Worm (Caenorhabditis elegans) whole organism, L4 larva: ENCODE measurements around the gene arv-1.

ENCODE experiments used
- F37D6.2 ChIP-seq: sonication (generic microtip); optimal IDR thresholded peaks from 2 replicates; lab custom pipeline; 2016; ENCODE audit warnings: mild to moderate bottlenecking, missing genetic modification characterization, missing compliant biosample characterization
- T20F7.1 ChIP-seq: fragments of 200-800 bp; sonication (Bioruptor generic); optimal IDR thresholded peaks from 2 replicates; lab custom pipeline; 2018; ENCODE audit warnings: mild to moderate bottlenecking, missing genetic modification characterization, missing compliant biosample characterization
- Y105C5A.15 ChIP-seq: fragments of 200-800 bp; sonication (Bioruptor generic); IDR thresholded peaks from 2 replicates; pipeline ENCODE4 v1.3.6; 2022; ENCODE audit warnings: missing genetic modification characterization, missing compliant biosample characterization
- Y48G9A.11 ChIP-seq: fragments of 200-800 bp; sonication (Bioruptor generic); IDR thresholded peaks from 2 replicates; pipeline ENCODE4 v1.3.6; 2022; ENCODE audit warnings: missing genetic modification reagents, missing genetic modification characterization, missing compliant biosample characterization
- ZK337.2 ChIP-seq: fragments of 200-800 bp; sonication (Bioruptor generic); IDR thresholded peaks from 2 replicates; pipeline ENCODE4 v1.3.6; 2022; ENCODE audit warnings: missing genetic modification reagents, missing genetic modification characterization, missing compliant biosample characterization
- ZK546.5 ChIP-seq, 2 experiments: sonication (generic microtip); optimal IDR thresholded peaks; 2 replicates each; lab custom pipeline; 2017; ENCODE audit warnings: missing biosample characterization in 2 of 2, missing genetic modification characterization in 2 of 2
- aly-2 ChIP-seq: sonication (generic microtip); optimal IDR thresholded peaks from 2 replicates; lab custom pipeline; 2018; ENCODE audit warnings: missing biosample characterization, missing genetic modification characterization
- ama-1 ChIP-seq: fragments of 150-350 bp; optimal IDR thresholded peaks from 2 replicates; lab custom pipeline; 2014; ENCODE audit warnings: inconsistent platforms, mixed read lengths
- ceh-28 ChIP-seq: fragments of 150-350 bp; optimal IDR thresholded peaks from 2 replicates; lab custom pipeline; 2014; ENCODE audit warnings: missing biosample characterization, missing genetic modification reagents, missing genetic modification characterization
- ceh-44 ChIP-seq: fragments of 200-800 bp; sonication (Bioruptor generic); IDR thresholded peaks from 2 replicates; pipeline ENCODE4 v1.3.6; 2022; ENCODE audit warnings: missing genetic modification reagents, missing genetic modification characterization, missing compliant biosample characterization
- ceh-62 ChIP-seq: sonication (generic microtip); optimal IDR thresholded peaks from 2 replicates; lab custom pipeline; 2017; ENCODE audit warnings: missing biosample characterization, missing genetic modification characterization
- daf-16 ChIP-seq, 3 experiments: sonication (generic microtip); optimal IDR thresholded peaks; 2 replicates each; lab custom pipeline; 2016 to 2017; ENCODE audit warnings: missing genetic modification characterization in 3 of 3, missing genetic modification reagents in 3 of 3, mild to moderate bottlenecking in 2 of 3, missing compliant biosample characterization in 2 of 3, missing biosample characterization in 1 of 3, moderate library complexity in 1 of 3
- daf-19 ChIP-seq: fragments of 200-800 bp; sonication (Bioruptor generic); conservative IDR thresholded peaks from 2 replicates; pipeline ENCODE4 v1.3.6; 2022; ENCODE audit warnings: missing genetic modification characterization, missing compliant biosample characterization
- dmd-6 ChIP-seq: fragments of 200-800 bp; sonication (Bioruptor generic); IDR thresholded peaks from 2 replicates; pipeline ENCODE4 v1.3.6; 2022; ENCODE audit warnings: missing genetic modification reagents, missing genetic modification characterization, missing compliant biosample characterization
- gei-8 ChIP-seq: fragments of 200-800 bp; sonication (Bioruptor generic); optimal IDR thresholded peaks from 2 replicates; lab custom pipeline; 2018; ENCODE audit warnings: mild to moderate bottlenecking, missing genetic modification characterization, missing compliant biosample characterization
- hlh-11 ChIP-seq: fragments of 200-800 bp; sonication (Bioruptor generic); optimal IDR thresholded peaks from 2 replicates; lab custom pipeline; 2018; ENCODE audit warnings: mild to moderate bottlenecking, missing genetic modification characterization, missing compliant biosample characterization
- hlh-30 ChIP-seq: sonication (generic microtip); optimal IDR thresholded peaks from 2 replicates; lab custom pipeline; 2017; ENCODE audit warnings: antibody characterized with exemption, mild to moderate bottlenecking, missing genetic modification characterization, missing compliant biosample characterization; ENCODE audit not compliant: insufficient read depth
- hmg-1.1 ChIP-seq: fragments of 200-800 bp; sonication (Bioruptor generic); IDR thresholded peaks from 2 replicates; pipeline ENCODE4 v1.3.6; 2022; ENCODE audit warnings: missing genetic modification reagents, missing genetic modification characterization, missing compliant biosample characterization
- lin-15B ChIP-seq: fragments of 150-350 bp; sonication (generic microtip); optimal IDR thresholded peaks from 3 replicates; lab custom pipeline; 2014; ENCODE audit warnings: missing biosample characterization, missing genetic modification characterization
- lin-38 ChIP-seq: fragments of 200-800 bp; sonication (Bioruptor generic); IDR thresholded peaks from 2 replicates; pipeline ENCODE4 v1.3.6; 2022; ENCODE audit warnings: missing genetic modification reagents, missing genetic modification characterization, missing compliant biosample characterization
- lir-3 ChIP-seq: sonication (generic microtip); optimal IDR thresholded peaks from 2 replicates; lab custom pipeline; 2016; ENCODE audit warnings: mild to moderate bottlenecking, missing genetic modification characterization, missing compliant biosample characterization
- mdt-29 ChIP-seq: fragments of 200-800 bp; sonication (Bioruptor generic); IDR thresholded peaks from 2 replicates; pipeline ENCODE4 v1.3.6; 2022; ENCODE audit warnings: missing genetic modification reagents, missing genetic modification characterization, missing compliant biosample characterization
- mep-1 ChIP-seq: fragments of 150-350 bp; sonication (generic microtip); optimal IDR thresholded peaks from 3 replicates; lab custom pipeline; 2014; ENCODE audit warnings: missing biosample characterization, missing genetic modification characterization
- mes-2 ChIP-seq: sonication (generic microtip); optimal IDR thresholded peaks from 2 replicates; lab custom pipeline; 2016; ENCODE audit warnings: missing genotype, mild to moderate bottlenecking, missing genetic modification characterization, missing compliant biosample characterization; ENCODE audit not compliant: poor library complexity, severe bottlenecking
- mxl-3 ChIP-seq: fragments of 200-800 bp; sonication (Bioruptor generic); optimal IDR thresholded peaks from 2 replicates; lab custom pipeline; 2018; ENCODE audit warnings: mild to moderate bottlenecking, missing genetic modification characterization, missing compliant biosample characterization
- nhr-28 ChIP-seq: fragments of 150-350 bp; optimal IDR thresholded peaks from 2 replicates; lab custom pipeline; 2014; ENCODE audit warnings: missing biosample characterization, missing genetic modification characterization
- pha-4 ChIP-seq, 2 experiments: fragments of 150-350 bp in 1 of 2; fragments of 200-800 bp in 1 of 2; sonication (Bioruptor generic) in 1 of 2; IDR thresholded peaks in 1 of 2; optimal IDR thresholded peaks in 1 of 2; 2 replicates each; pipeline versions ENCODE4 v1.3.6 to Lab custom; 2014 to 2022; ENCODE audit warnings: missing genetic modification characterization in 2 of 2, missing genetic modification reagents in 2 of 2, missing biosample characterization in 1 of 2, missing compliant biosample characterization in 1 of 2
- php-3 ChIP-seq: fragments of 200-800 bp; sonication (Bioruptor generic); IDR thresholded peaks from 2 replicates; pipeline ENCODE4 v1.3.6; 2022; ENCODE audit warnings: missing genetic modification reagents, missing genetic modification characterization, missing compliant biosample characterization
- pqm-1 ChIP-seq: sonication (generic microtip); optimal IDR thresholded peaks from 2 replicates; lab custom pipeline; 2017; ENCODE audit warnings: missing biosample characterization, missing genetic modification characterization
- snpc-4 ChIP-seq: fragments of 150-350 bp; optimal IDR thresholded peaks from 2 replicates; lab custom pipeline; 2014; ENCODE audit warnings: missing biosample characterization, missing genetic modification characterization
- spr-3 ChIP-seq: fragments of 200-800 bp; sonication (Bioruptor generic); optimal IDR thresholded peaks from 2 replicates; lab custom pipeline; 2018; ENCODE audit warnings: mild to moderate bottlenecking, missing genetic modification characterization, missing compliant biosample characterization
- unc-39 ChIP-seq: sonication (generic microtip); optimal IDR thresholded peaks from 2 replicates; lab custom pipeline; 2017; ENCODE audit warnings: missing biosample characterization, missing genetic modification characterization
- zag-1 ChIP-seq: fragments of 150-350 bp; optimal IDR thresholded peaks from 2 replicates; lab custom pipeline; 2014; ENCODE audit warnings: missing biosample characterization, missing genetic modification characterization
- zfp-3 ChIP-seq: fragments of 200-800 bp; sonication (Bioruptor generic); conservative IDR thresholded peaks from 2 replicates; pipeline ENCODE4 v1.3.6; 2022; ENCODE audit warnings: missing genetic modification reagents, missing genetic modification characterization, missing compliant biosample characterization
- zip-11 ChIP-seq: fragments of 200-800 bp; sonication (Bioruptor generic); IDR thresholded peaks from 2 replicates; pipeline ENCODE4 v1.3.6; 2022; ENCODE audit warnings: missing genetic modification characterization, missing compliant biosample characterization

The arv-1 gene

DNA sequence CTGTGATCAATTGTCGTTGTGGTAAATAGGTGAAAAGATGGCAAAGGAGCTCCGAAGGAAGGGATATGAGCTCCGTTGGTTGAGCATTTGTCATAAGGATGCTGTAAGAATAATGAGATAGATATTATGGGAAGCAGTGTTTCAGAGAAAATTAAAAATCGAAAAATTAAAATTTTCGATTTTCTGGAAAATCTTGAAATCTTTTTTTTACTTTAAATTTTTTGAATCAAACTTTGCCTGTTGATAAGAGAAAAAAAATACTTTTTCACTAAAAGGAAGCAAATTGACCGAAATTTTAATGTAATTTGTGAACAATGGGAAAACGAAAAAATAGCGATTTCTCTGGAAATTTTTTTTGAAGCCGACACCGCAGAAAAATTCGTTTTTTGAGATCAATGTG is 39.0 kb upstream of the arv-1 start, which contains the start of gene mec-15:
mec-15 (minus strand) TSS at position 101 of the 400 bp plus-strand sequence.
- TF ChIP-seq lin-15B (no peak), pha-4 (GFP tag; IDR thresholded peaks at IDR 0.05; lab: Robert Waterston, UW) (no peak), pha-4 (tag; optimal IDR thresholded peaks at IDR 0.05; lab: Kevin White, UChicago) (no peak), hmg-1.1 (GFP tag; lab: Robert Waterston, UW) (no peak), daf-19 (GFP tag; lab: Robert Waterston, UW) (no peak), T20F7.1 (no peak), php-3 (GFP tag; lab: Robert Waterston, UW) (no peak), snpc-4 (tag; lab: Kevin White, UChicago) (no peak), hlh-30 (tag; lab: Kevin White, UChicago) (no peak), ceh-44 (GFP tag; lab: Robert Waterston, UW) (no peak), mdt-29 (GFP tag; lab: Robert Waterston, UW) (no peak), gei-8 (GFP tag; lab: Kevin White, UChicago) (no peak), mep-1 (no peak), ama-1 (lab: Kevin White, UChicago) (no peak), lir-3 (tag; lab: Kevin White, UChicago) (no peak), Y48G9A.11 (GFP tag; lab: Robert Waterston, UW) (no peak), Y105C5A.15 (GFP tag; lab: Robert Waterston, UW) (no peak), mxl-3 (GFP tag; lab: Kevin White, UChicago) (no peak), zfp-3 (GFP tag; lab: Robert Waterston, UW) (no peak), F37D6.2 (no peak)
- TF ChIP-seq, all 104 proteins: peak for 0

DNA sequence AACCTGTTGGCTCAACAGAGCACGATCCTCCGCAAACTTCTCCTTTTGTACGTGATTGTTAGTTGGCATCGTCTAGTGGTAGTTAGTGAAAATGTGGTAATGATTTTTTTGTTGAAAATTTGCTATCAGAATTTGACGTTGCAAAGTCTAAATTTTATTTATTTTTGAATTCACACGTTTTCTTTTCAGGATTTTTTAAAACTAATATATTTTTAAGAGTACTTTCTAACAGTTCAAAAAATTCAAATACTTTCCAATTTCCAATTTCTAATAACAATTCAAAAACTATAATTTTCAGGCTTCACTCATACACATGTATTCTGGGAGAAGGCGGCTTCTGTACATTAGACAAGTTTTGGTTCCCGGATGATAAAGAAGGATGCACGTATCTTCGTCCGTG is 33.8 kb upstream of the arv-1 start, which contains the start of gene ubxn-5:
ubxn-5 (minus strand) TSS at position 101 of the 400 bp plus-strand sequence.
- TF ChIP-seq ZK546.5 (tag; optimal IDR thresholded peaks at IDR 0.05; lab: Kevin White, UChicago) (no peak), ceh-28 (tag; lab: Kevin White, UChicago) (no peak), spr-3 (GFP tag; lab: Kevin White, UChicago) (no peak), ZK337.2 (GFP tag; lab: Robert Waterston, UW) (no peak), aly-2 (no peak), pqm-1 (tag; lab: Kevin White, UChicago) (no peak), pha-4 (GFP tag; IDR thresholded peaks at IDR 0.05; lab: Robert Waterston, UW) (no peak), pha-4 (tag; optimal IDR thresholded peaks at IDR 0.05; lab: Kevin White, UChicago) (no peak)
- TF ChIP-seq, all 104 proteins: peak for 0

DNA sequence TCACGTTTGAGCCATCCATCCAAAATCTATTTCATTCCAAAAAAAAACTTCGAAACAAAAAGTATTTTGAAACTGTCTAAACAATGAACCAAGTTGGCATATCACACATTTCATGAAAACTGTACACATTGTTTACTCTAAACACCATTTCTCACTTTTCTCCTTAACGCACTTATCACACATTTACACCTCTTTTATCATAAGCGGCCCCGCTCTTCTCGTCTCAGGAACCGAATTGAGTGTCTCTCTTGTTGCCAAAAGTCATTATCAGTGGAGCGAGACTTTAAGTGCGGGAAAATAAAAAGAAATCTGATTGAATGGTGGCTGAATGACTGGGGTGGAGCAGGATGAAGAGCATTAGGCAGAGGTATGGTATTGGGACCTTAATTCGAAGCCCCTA is 31.3 kb upstream of the arv-1 start:
- no peak for TF ChIP-seq zag-1 (tag; lab: Kevin White, UChicago)
- TF ChIP-seq unc-39 (tag; lab: Kevin White, UChicago): no peak
- TF ChIP-seq lin-38 (GFP tag; lab: Robert Waterston, UW): no peak
- no peak for TF ChIP-seq snpc-4 (tag; lab: Kevin White, UChicago)
- no peak for TF ChIP-seq mes-2
- TF ChIP-seq F37D6.2: no peak
- no peak for TF ChIP-seq ceh-62 (tag; lab: Kevin White, UChicago)
- TF ChIP-seq lin-15B: no peak
- TF ChIP-seq daf-16 (GFP tag; optimal IDR thresholded peaks at IDR 0.05; lab: Kevin White, UChicago): no peak
- TF ChIP-seq daf-16 (tag; optimal IDR thresholded peaks at IDR 0.05; lab: Kevin White, UChicago): peak; percentile 92
- peak; percentile 45 for TF ChIP-seq pqm-1 (tag; lab: Kevin White, UChicago)
- peak; percentile 29 for TF ChIP-seq hlh-11 (tag; lab: Kevin White, UChicago)
- peak; percentile 53 for TF ChIP-seq dmd-6 (GFP tag; lab: Robert Waterston, UW)
- no peak for TF ChIP-seq ama-1 (lab: Kevin White, UChicago)
- peak; percentile 12 for TF ChIP-seq nhr-28 (tag; lab: Kevin White, UChicago)
- no peak for TF ChIP-seq zip-11 (GFP tag; lab: Robert Waterston, UW)
- 0 out of 2 replicates have a peak, but pooled peaks have one; percentile 19 for TF ChIP-seq php-3 (GFP tag; lab: Robert Waterston, UW)
